Fruit fly (Drosophila melanogaster) whole organism, prepupa: ENCODE results near the gene Obp99c.

Experiments
- CG11294 ChIP-seq: fragments of 200-800 bp; sonication (Bioruptor generic); IDR thresholded peaks from 2 replicates; pipeline ENCODE4 v1.3.6; 2022; ENCODE audit warnings: missing biosample characterization, missing genetic modification characterization
- CG11762 ChIP-seq: fragments of 200-800 bp; sonication (Bioruptor generic); optimal IDR thresholded peaks from 3 replicates; lab custom pipeline; 2016; ENCODE audit warnings: missing biosample characterization, missing genetic modification characterization; ENCODE audit not compliant: insufficient read depth
- CG11902 ChIP-seq: fragments of 200-800 bp; sonication (Bioruptor generic); optimal IDR thresholded peaks from 3 replicates; lab custom pipeline; 2016; ENCODE audit warnings: missing biosample characterization, missing genetic modification characterization
- CG15336 ChIP-seq: fragments of 200-800 bp; sonication (Bioruptor generic); IDR thresholded peaks from 2 replicates; pipeline ENCODE4 v1.3.6; 2022; ENCODE audit warnings: missing biosample characterization, missing genetic modification characterization
- CG16779 ChIP-seq: fragments of 200-800 bp; sonication (Bioruptor generic); optimal IDR thresholded peaks from 3 replicates; lab custom pipeline; 2017; ENCODE audit warnings: missing biosample characterization, mild to moderate bottlenecking, missing genetic modification characterization
- CG3032 ChIP-seq: fragments of 200-800 bp; optimal IDR thresholded peaks from 2 replicates; lab custom pipeline; 2019; ENCODE audit warnings: missing biosample characterization, mild to moderate bottlenecking, missing genetic modification characterization, moderate library complexity
- CG31627 ChIP-seq: fragments of 200-800 bp; sonication (Bioruptor generic); optimal IDR thresholded peaks from 3 replicates; lab custom pipeline; 2016; ENCODE audit warnings: missing biosample characterization, missing genetic modification characterization
- CG32006 ChIP-seq: fragments of 200-800 bp; sonication (Bioruptor generic); optimal IDR thresholded peaks from 3 replicates; lab custom pipeline; 2017; ENCODE audit warnings: missing biosample characterization, mild to moderate bottlenecking, missing genetic modification characterization
- CG3919 ChIP-seq: fragments of 200-800 bp; sonication (Bioruptor generic); optimal IDR thresholded peaks from 3 replicates; lab custom pipeline; 2016; ENCODE audit warnings: missing biosample characterization, missing genetic modification characterization
- CG4318 ChIP-seq: fragments of 200-800 bp; sonication (Bioruptor generic); optimal IDR thresholded peaks from 3 replicates; lab custom pipeline; 2017; ENCODE audit warnings: missing biosample characterization, mild to moderate bottlenecking, missing genetic modification characterization
- CG6163 ChIP-seq: fragments of 200-800 bp; sonication (Bioruptor generic); IDR thresholded peaks from 3 replicates; pipeline ENCODE4 v1.3.6; 2022; ENCODE audit warnings: missing biosample characterization, missing genetic modification characterization
- CG6792 ChIP-seq: fragments of 200-800 bp; sonication (Bioruptor generic); optimal IDR thresholded peaks from 3 replicates; lab custom pipeline; 2016; ENCODE audit warnings: missing biosample characterization, missing genetic modification characterization
- CG6808 ChIP-seq: fragments of 200-800 bp; sonication (Bioruptor generic); optimal IDR thresholded peaks from 3 replicates; lab custom pipeline; 2017; ENCODE audit warnings: missing biosample characterization, missing genetic modification characterization, mild to moderate bottlenecking, moderate library complexity, missing genetic modification reagents
- CG6854 ChIP-seq: fragments of 200-800 bp; sonication (Bioruptor generic); optimal IDR thresholded peaks from 2 replicates; lab custom pipeline; 2017; ENCODE audit warnings: missing biosample characterization, mild to moderate bottlenecking, missing genetic modification characterization
- CG8119 ChIP-seq: fragments of 200-800 bp; sonication (Bioruptor generic); IDR thresholded peaks from 3 replicates; pipeline ENCODE4 v1.3.6; 2022; ENCODE audit warnings: missing biosample characterization, missing genetic modification characterization
- CG8319 ChIP-seq: fragments of 200-800 bp; sonication (Bioruptor generic); optimal IDR thresholded peaks from 3 replicates; lab custom pipeline; 2016; ENCODE audit warnings: missing biosample characterization, missing genetic modification characterization
- CG8632 ChIP-seq: fragments of 200-800 bp; sonication (Bioruptor generic); optimal IDR thresholded peaks from 3 replicates; lab custom pipeline; 2016; ENCODE audit warnings: missing biosample characterization, missing genetic modification characterization
- CG9139 ChIP-seq: fragments of 200-800 bp; sonication (Bioruptor generic); optimal IDR thresholded peaks from 3 replicates; lab custom pipeline; 2017; ENCODE audit warnings: missing biosample characterization, mild to moderate bottlenecking, missing genetic modification characterization
- Eip78C ChIP-seq: fragments of 200-800 bp; sonication (Bioruptor generic); peaks from one replicate; lab custom pipeline; 2016; ENCODE audit warnings: missing biosample characterization, missing genetic modification characterization
- Ets21C ChIP-seq: fragments of 200-800 bp; sonication (Bioruptor generic); optimal IDR thresholded peaks from 3 replicates; lab custom pipeline; 2016; ENCODE audit warnings: missing biosample characterization, missing genetic modification characterization
- Ets96B ChIP-seq: fragments of 200-800 bp; optimal IDR thresholded peaks from 2 replicates; lab custom pipeline; 2019; ENCODE audit warnings: missing biosample characterization, mild to moderate bottlenecking, missing genetic modification characterization, moderate library complexity
- Gug ChIP-seq: fragments of 200-800 bp; sonication (Bioruptor generic); IDR thresholded peaks from 2 replicates; pipeline ENCODE4 v1.3.6; 2022; ENCODE audit warnings: missing biosample characterization, missing genetic modification characterization
- Hr38 ChIP-seq: sonication (Bioruptor generic); optimal IDR thresholded peaks from 2 replicates; lab custom pipeline; 2016; ENCODE audit warnings: missing biosample characterization, missing genetic modification characterization
- Hr39 ChIP-seq: fragments of 200-800 bp; sonication (Bioruptor generic); optimal IDR thresholded peaks from 2 replicates; lab custom pipeline; 2016; ENCODE audit warnings: missing biosample characterization, missing genetic modification characterization
- Hr4 ChIP-seq: fragments of 200-800 bp; sonication (Bioruptor generic); optimal IDR thresholded peaks from 3 replicates; lab custom pipeline; 2016; ENCODE audit warnings: missing biosample characterization, missing genetic modification characterization
- Lpt ChIP-seq: fragments of 200-800 bp; sonication (Bioruptor generic); optimal IDR thresholded peaks from 3 replicates; lab custom pipeline; 2016; ENCODE audit warnings: missing biosample characterization, missing genetic modification characterization
- Met ChIP-seq: fragments of 200-800 bp; sonication (Bioruptor generic); optimal IDR thresholded peaks from 3 replicates; lab custom pipeline; 2016; ENCODE audit warnings: missing biosample characterization, missing genetic modification characterization
- OdsH ChIP-seq: fragments of 200-800 bp; sonication (Bioruptor generic); optimal IDR thresholded peaks from 3 replicates; lab custom pipeline; 2016; ENCODE audit warnings: missing biosample characterization, missing genetic modification characterization
- Sox102F ChIP-seq: fragments of 200-800 bp; sonication (Bioruptor generic); optimal IDR thresholded peaks from 2 replicates; lab custom pipeline; 2016; ENCODE audit warnings: missing biosample characterization, mild to moderate bottlenecking, missing genetic modification characterization
- achi ChIP-seq: fragments of 200-800 bp; sonication (Bioruptor generic); optimal IDR thresholded peaks from 3 replicates; lab custom pipeline; 2016; ENCODE audit warnings: missing biosample characterization, missing genetic modification characterization
- acj6 ChIP-seq: fragments of 200-800 bp; sonication (Bioruptor generic); optimal IDR thresholded peaks from 3 replicates; lab custom pipeline; 2016; ENCODE audit warnings: missing biosample characterization, missing genetic modification characterization
- dac ChIP-seq: fragments of 200-800 bp; sonication (Bioruptor generic); optimal IDR thresholded peaks from 2 replicates; lab custom pipeline; 2017; ENCODE audit warnings: missing biosample characterization, mild to moderate bottlenecking, missing genetic modification characterization
- dsx ChIP-seq: fragments of 200-800 bp; optimal IDR thresholded peaks from 3 replicates; lab custom pipeline; 2019; ENCODE audit warnings: missing biosample characterization, mild to moderate bottlenecking, missing genetic modification characterization, moderate library complexity; ENCODE audit not compliant: poor library complexity, severe bottlenecking
- eg ChIP-seq: fragments of 200-800 bp; sonication (Bioruptor generic); IDR thresholded peaks from 3 replicates; pipeline ENCODE4 v1.3.6; 2022; ENCODE audit warnings: missing biosample characterization, missing genetic modification characterization
- esn ChIP-seq: fragments of 200-800 bp; sonication (Bioruptor generic); optimal IDR thresholded peaks from 2 replicates; lab custom pipeline; 2016; ENCODE audit warnings: missing biosample characterization, mild to moderate bottlenecking, missing genetic modification characterization, moderate library complexity
- fd85E ChIP-seq: fragments of 200-800 bp; sonication (Bioruptor generic); optimal IDR thresholded peaks from 3 replicates; lab custom pipeline; 2016; ENCODE audit warnings: missing biosample characterization, missing genetic modification characterization
- fkh ChIP-seq: fragments of 200-800 bp; sonication (Bioruptor generic); optimal IDR thresholded peaks from 3 replicates; lab custom pipeline; 2017; ENCODE audit warnings: missing biosample characterization, mild to moderate bottlenecking, missing genetic modification characterization, moderate library complexity
- lz ChIP-seq: fragments of 200-800 bp; sonication (Bioruptor generic); optimal IDR thresholded peaks from 3 replicates; lab custom pipeline; 2016; ENCODE audit warnings: missing biosample characterization, missing genetic modification characterization
- net ChIP-seq: fragments of 200-800 bp; sonication (Bioruptor generic); optimal IDR thresholded peaks from 3 replicates; lab custom pipeline; 2016; ENCODE audit warnings: missing biosample characterization, missing genetic modification characterization
- pdm3 ChIP-seq: fragments of 200-800 bp; sonication (Bioruptor generic); optimal IDR thresholded peaks from 3 replicates; lab custom pipeline; 2016; ENCODE audit warnings: missing biosample characterization, missing genetic modification characterization
- spab ChIP-seq: fragments of 200-800 bp; sonication (Bioruptor generic); optimal IDR thresholded peaks from 2 replicates; lab custom pipeline; 2017; ENCODE audit warnings: missing biosample characterization, mild to moderate bottlenecking, missing genetic modification characterization, missing genetic modification reagents
- topi ChIP-seq: fragments of 200-800 bp; sonication (Bioruptor generic); optimal IDR thresholded peaks from 3 replicates; lab custom pipeline; 2016; ENCODE audit warnings: missing biosample characterization, missing genetic modification characterization

Obp99c gene

DNA sequence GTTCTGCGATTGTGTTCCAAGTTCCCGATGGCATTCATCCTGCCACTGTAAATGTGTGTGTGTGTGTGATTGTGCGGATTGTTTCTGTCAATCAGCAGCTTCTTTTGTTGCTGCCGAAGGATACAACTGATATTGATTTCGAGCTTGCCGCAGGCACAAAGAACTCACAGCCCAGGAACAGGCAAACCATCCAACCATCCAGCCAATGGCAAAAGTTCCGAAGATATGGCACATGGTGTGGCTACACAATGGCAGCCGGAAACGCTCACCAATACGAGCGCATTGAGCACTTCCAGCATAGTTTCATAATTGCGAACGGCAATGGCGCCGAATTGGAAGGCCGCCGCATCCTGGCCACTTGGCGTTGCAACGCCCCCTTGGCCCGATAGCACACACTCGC, 12.6 kb upstream of the Obp99c start:
- TF ChIP-seq dsx (GFP tag; lab: Kevin White, UChicago) (no peak), spab (GFP tag; lab: Kevin White, UChicago) (no peak), CG6792 (GFP tag; lab: Kevin White, UChicago) (no peak), achi (GFP tag; lab: Kevin White, UChicago) (no peak), CG11762 (no peak), topi (GFP tag; lab: Kevin White, UChicago) (no peak), Hr39 (no peak), OdsH (GFP tag; lab: Kevin White, UChicago) (no peak), CG6163 (GFP tag; lab: Robert Waterston, UW) (no peak), esn (GFP tag; lab: Kevin White, UChicago) (no peak), CG16779 (tag; lab: Kevin White, UChicago) (no peak), Lpt (no peak), pdm3 (GFP tag; lab: Kevin White, UChicago) (no peak), fd85E (GFP tag; lab: Kevin White, UChicago) (no peak), Hr4 (GFP tag; lab: Kevin White, UChicago) (no peak), fkh (GFP tag; lab: Kevin White, UChicago) (no peak), lz (GFP tag; lab: Kevin White, UChicago) (no peak), Met (no peak), CG11902 (GFP tag; lab: Kevin White, UChicago) (no peak)
- TF ChIP-seq, all 60 proteins: peak for 0

DNA sequence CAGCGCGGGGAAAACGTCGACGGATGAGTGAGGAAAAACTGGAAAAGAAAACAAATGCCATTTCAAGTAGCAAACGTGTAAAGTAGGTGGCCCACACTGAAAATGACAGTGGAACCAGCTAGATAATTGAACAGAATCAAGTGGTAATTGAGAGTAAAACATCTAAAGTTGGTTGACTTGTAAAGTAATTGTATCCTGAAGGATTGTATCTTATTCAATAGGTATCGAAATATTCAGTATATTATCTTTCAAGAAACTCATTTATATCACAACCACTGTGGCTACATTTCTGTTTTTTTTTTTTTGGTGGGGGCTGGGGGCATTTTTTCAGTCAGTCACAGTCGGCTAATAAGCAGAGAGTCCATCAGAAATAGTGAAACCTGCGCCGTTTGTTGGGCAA, 10.1 kb upstream of the Obp99c start:
- TF ChIP-seq net (GFP tag; lab: Kevin White, UChicago) (no peak), fkh (GFP tag; lab: Kevin White, UChicago) (no peak), CG11762 (no peak), CG16779 (tag; lab: Kevin White, UChicago) (no peak), CG8632 (no peak), achi (GFP tag; lab: Kevin White, UChicago) (no peak), Ets96B (no peak), CG6854 (GFP tag; lab: Kevin White, UChicago) (no peak), CG8319 (GFP tag; lab: Kevin White, UChicago) (no peak), CG32006 (GFP tag; lab: Kevin White, UChicago) (peak; percentile 26), CG15336 (GFP tag; lab: Robert Waterston, UW) (peak; percentile 47; the same call in 1 of the 2 replicates), CG31627 (GFP tag; lab: Kevin White, UChicago) (no peak), CG8119 (GFP tag; lab: Robert Waterston, UW) (peak; percentile 42; the same call in 1 of the 3 replicates), CG3919 (GFP tag; lab: Kevin White, UChicago) (no peak), Gug (GFP tag; lab: Robert Waterston, UW) (no peak), Eip78C (peak; percentile 15), CG9139 (no peak), eg (GFP tag; lab: Robert Waterston, UW) (peak; percentile 68; the same call in 2 of the 3 replicates), Hr4 (GFP tag; lab: Kevin White, UChicago) (peak; percentile 12), spab (GFP tag; lab: Kevin White, UChicago) (no peak), CG6792 (GFP tag; lab: Kevin White, UChicago) (no peak), acj6 (GFP tag; lab: Kevin White, UChicago) (no peak), Ets21C (GFP tag; lab: Kevin White, UChicago) (no peak), Met (no peak), Sox102F (no peak), dsx (GFP tag; lab: Kevin White, UChicago) (no peak), CG11294 (no peak), dac (GFP tag; lab: Kevin White, UChicago) (no peak), CG3032 (tag; lab: Kevin White, UChicago) (no peak), Hr38 (GFP tag; lab: Kevin White, UChicago) (no peak), CG4318 (GFP tag; lab: Kevin White, UChicago) (no peak), CG6808 (GFP tag; lab: Kevin White, UChicago) (no peak)
